Worm (Caenorhabditis elegans) whole organism, early embryonic: ENCODE measurements around the gene tag-234.

Experiments used
- F13C5.2 ChIP-seq: sonication (generic microtip); optimal IDR thresholded peaks from 2 replicates; lab custom pipeline; 2017; ENCODE audit warnings: mild to moderate bottlenecking, missing genetic modification characterization, inconsistent platforms, missing compliant biosample characterization
- aly-1 ChIP-seq: sonication (generic microtip); optimal IDR thresholded peaks from 2 replicates; lab custom pipeline; 2016; ENCODE audit warnings: missing genetic modification characterization, missing compliant biosample characterization
- ama-1 ChIP-seq: fragments of 150-350 bp; optimal IDR thresholded peaks from 2 replicates; lab custom pipeline; 2014
- ceh-13 ChIP-seq: fragments of 200-800 bp; sonication (Bioruptor generic); optimal IDR thresholded peaks from 2 replicates; lab custom pipeline; 2018; ENCODE audit warnings: mild to moderate bottlenecking, missing genetic modification characterization, missing compliant biosample characterization
- ets-7 ChIP-seq: sonication (generic microtip); optimal IDR thresholded peaks from 2 replicates; lab custom pipeline; 2016; ENCODE audit warnings: missing genotype, missing genetic modification characterization, missing compliant biosample characterization
- hmbx-1 ChIP-seq: sonication (generic microtip); optimal IDR thresholded peaks from 2 replicates; lab custom pipeline; 2016; ENCODE audit warnings: mild to moderate bottlenecking, missing genetic modification characterization, missing compliant biosample characterization
- hmg-4 ChIP-seq: fragments of 200-800 bp; sonication (Bioruptor generic); optimal IDR thresholded peaks from 2 replicates; lab custom pipeline; 2018; ENCODE audit warnings: mild to moderate bottlenecking, missing genetic modification characterization, missing compliant biosample characterization
- hnd-1 ChIP-seq: sonication (generic microtip); optimal IDR thresholded peaks from 2 replicates; lab custom pipeline; 2016; ENCODE audit warnings: missing genetic modification characterization, missing compliant biosample characterization
- scrt-1 ChIP-seq: fragments of 200-800 bp; sonication (Bioruptor generic); IDR thresholded peaks from 2 replicates; pipeline ENCODE4 v1.3.6; 2022; ENCODE audit warnings: missing genetic modification characterization, missing compliant biosample characterization
- sea-1 ChIP-seq: fragments of 200-800 bp; sonication (Bioruptor generic); conservative IDR thresholded peaks from 2 replicates; pipeline ENCODE4 v1.3.6; 2022; ENCODE audit warnings: missing genetic modification characterization, missing compliant biosample characterization
- tbx-11 ChIP-seq: fragments of 200-800 bp; sonication (Bioruptor generic); IDR thresholded peaks from 2 replicates; pipeline ENCODE4 v1.3.6; 2022; ENCODE audit warnings: missing genetic modification characterization, missing compliant biosample characterization

DNA sequence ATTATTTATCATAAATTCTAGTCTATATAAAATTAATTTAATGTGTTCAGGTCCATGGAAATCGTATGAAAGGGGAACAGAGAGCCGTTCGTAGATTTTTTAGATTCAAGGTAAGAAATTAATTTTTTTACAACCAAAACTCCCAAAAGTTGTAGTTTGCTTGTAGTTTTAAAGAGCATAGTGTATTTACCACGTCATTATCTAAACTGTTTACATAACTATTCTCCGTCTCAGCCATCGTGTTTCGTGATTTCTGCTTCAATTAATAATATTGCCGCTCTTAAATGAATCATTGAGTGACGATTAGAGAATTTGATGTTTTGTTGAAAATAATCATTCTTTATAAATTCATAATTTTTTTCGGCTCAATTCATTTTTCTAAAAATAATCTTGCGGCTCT lies 47.3 kb downstream of the tag-234 start, which contains the start of gene cgt-3:
- TF ChIP-seq aly-1 (tag; lab: Kevin White, UChicago) = no peak
- no peak for TF ChIP-seq ets-7 (tag; lab: Kevin White, UChicago)
- TF ChIP-seq sea-1 (GFP tag; lab: Robert Waterston, UW) = no peak
- TF ChIP-seq ama-1 (lab: Kevin White, UChicago) = no peak
- TF ChIP-seq hmg-4 (GFP tag; lab: Kevin White, UChicago) = no peak
- TF ChIP-seq F13C5.2 (tag; lab: Kevin White, UChicago) = no peak
- no peak for TF ChIP-seq hmbx-1
- no peak for TF ChIP-seq ceh-13 (GFP tag; lab: Kevin White, UChicago)
- TF ChIP-seq hnd-1 (tag; lab: Kevin White, UChicago) = no peak
- no peak for TF ChIP-seq tbx-11 (GFP tag; lab: Robert Waterston, UW)
- no peak for TF ChIP-seq scrt-1 (GFP tag; lab: Robert Waterston, UW)
